Worm (Caenorhabditis elegans) whole organism, L4 larva: Measurements from ENCODE around the gene C44H4.4.

Source experiments
- F10B5.3 ChIP-seq: sonication (generic microtip); optimal IDR thresholded peaks from 2 replicates; lab custom pipeline; 2016; ENCODE audit warnings: mild to moderate bottlenecking, missing genetic modification characterization, missing compliant biosample characterization
- F26F4.8 ChIP-seq: fragments of 200-800 bp; sonication (Bioruptor generic); conservative IDR thresholded peaks from 2 replicates; pipeline ENCODE4 v1.3.6; 2022; ENCODE audit warnings: missing genetic modification characterization, missing compliant biosample characterization
- F37D6.2 ChIP-seq: sonication (generic microtip); optimal IDR thresholded peaks from 2 replicates; lab custom pipeline; 2016; ENCODE audit warnings: mild to moderate bottlenecking, missing genetic modification characterization, missing compliant biosample characterization
- Y105C5A.15 ChIP-seq: fragments of 200-800 bp; sonication (Bioruptor generic); IDR thresholded peaks from 2 replicates; pipeline ENCODE4 v1.3.6; 2022; ENCODE audit warnings: missing genetic modification characterization, missing compliant biosample characterization
- Y75B8A.6 ChIP-seq: fragments of 200-800 bp; sonication (Bioruptor generic); IDR thresholded peaks from 2 replicates; pipeline ENCODE4 v1.3.6; 2022; ENCODE audit warnings: missing genetic modification reagents, missing genetic modification characterization, missing compliant biosample characterization
- aha-1 ChIP-seq: fragments of 150-350 bp; peaks from one replicate; lab custom pipeline; 2014; ENCODE audit warnings: missing biosample characterization, missing genetic modification characterization
- aly-2 ChIP-seq: sonication (generic microtip); optimal IDR thresholded peaks from 2 replicates; lab custom pipeline; 2018; ENCODE audit warnings: missing biosample characterization, missing genetic modification characterization
- arid-1 ChIP-seq: fragments of 200-800 bp; sonication (Bioruptor generic); conservative IDR thresholded peaks from 2 replicates; pipeline ENCODE4 v1.3.6; 2022; ENCODE audit warnings: missing genetic modification reagents, missing genetic modification characterization, missing compliant biosample characterization
- ceh-28 ChIP-seq: fragments of 150-350 bp; optimal IDR thresholded peaks from 2 replicates; lab custom pipeline; 2014; ENCODE audit warnings: missing biosample characterization, missing genetic modification reagents, missing genetic modification characterization
- ctbp-1 ChIP-seq: fragments of 200-800 bp; sonication (Bioruptor generic); IDR thresholded peaks from 2 replicates; pipeline ENCODE4 v1.3.6; 2022; ENCODE audit warnings: missing genetic modification reagents, missing genetic modification characterization, missing compliant biosample characterization
- daf-12 ChIP-seq: fragments of 150-350 bp; optimal IDR thresholded peaks from 2 replicates; lab custom pipeline; 2014; ENCODE audit warnings: missing biosample characterization, missing genetic modification reagents, missing genetic modification characterization
- daf-16 ChIP-seq, 3 experiments: sonication (generic microtip); optimal IDR thresholded peaks; 2 replicates each; lab custom pipeline; 2016 to 2017; ENCODE audit warnings: missing genetic modification characterization in 3 of 3, missing genetic modification reagents in 3 of 3, mild to moderate bottlenecking in 2 of 3, missing compliant biosample characterization in 2 of 3, missing biosample characterization in 1 of 3, moderate library complexity in 1 of 3
- daf-8 ChIP-seq: fragments of 200-800 bp; sonication (Bioruptor generic); IDR thresholded peaks from 2 replicates; pipeline ENCODE4 v1.3.6; 2022; ENCODE audit warnings: missing genetic modification characterization, missing compliant biosample characterization
- dmd-6 ChIP-seq: fragments of 200-800 bp; sonication (Bioruptor generic); IDR thresholded peaks from 2 replicates; pipeline ENCODE4 v1.3.6; 2022; ENCODE audit warnings: missing genetic modification reagents, missing genetic modification characterization, missing compliant biosample characterization
- dmd-9 ChIP-seq: fragments of 200-800 bp; sonication (Bioruptor generic); IDR thresholded peaks from 2 replicates; pipeline ENCODE4 v1.3.6; 2022; ENCODE audit warnings: missing genetic modification reagents, missing genetic modification characterization, missing compliant biosample characterization
- dve-1 ChIP-seq: sonication (generic microtip); optimal IDR thresholded peaks from 2 replicates; lab custom pipeline; 2017; ENCODE audit warnings: antibody characterized with exemption, mild to moderate bottlenecking, missing genetic modification characterization, missing compliant biosample characterization; ENCODE audit not compliant: insufficient read depth
- fkh-10 ChIP-seq: fragments of 150-350 bp; optimal IDR thresholded peaks from 2 replicates; lab custom pipeline; 2014; ENCODE audit warnings: missing biosample characterization, missing genetic modification reagents, missing genetic modification characterization
- fos-1 ChIP-seq: fragments of 150-350 bp; optimal IDR thresholded peaks from 2 replicates; lab custom pipeline; 2014; ENCODE audit warnings: missing biosample characterization, missing genetic modification characterization
- hif-1 ChIP-seq, 2 experiments: sonication (generic microtip); optimal IDR thresholded peaks; 2 replicates each; lab custom pipeline; 2016 to 2017; ENCODE audit warnings: missing compliant biosample characterization in 2 of 2, missing genetic modification characterization in 2 of 2, missing genetic modification reagents in 2 of 2, missing genotype in 2 of 2, mild to moderate bottlenecking in 1 of 2
- hlh-11 ChIP-seq: fragments of 200-800 bp; sonication (Bioruptor generic); optimal IDR thresholded peaks from 2 replicates; lab custom pipeline; 2018; ENCODE audit warnings: mild to moderate bottlenecking, missing genetic modification characterization, missing compliant biosample characterization
- hlh-30 ChIP-seq: sonication (generic microtip); optimal IDR thresholded peaks from 2 replicates; lab custom pipeline; 2017; ENCODE audit warnings: antibody characterized with exemption, mild to moderate bottlenecking, missing genetic modification characterization, missing compliant biosample characterization; ENCODE audit not compliant: insufficient read depth
- hmg-1.1 ChIP-seq: fragments of 200-800 bp; sonication (Bioruptor generic); IDR thresholded peaks from 2 replicates; pipeline ENCODE4 v1.3.6; 2022; ENCODE audit warnings: missing genetic modification reagents, missing genetic modification characterization, missing compliant biosample characterization
- lin-13 ChIP-seq: fragments of 150-350 bp; optimal IDR thresholded peaks from 2 replicates; lab custom pipeline; 2014; ENCODE audit warnings: missing biosample characterization, missing genetic modification reagents, missing genetic modification characterization
- lin-39 ChIP-seq: fragments of 150-350 bp; optimal IDR thresholded peaks from 2 replicates; lab custom pipeline; 2014; ENCODE audit warnings: missing biosample characterization, missing genetic modification reagents, missing genetic modification characterization
- lsy-2 ChIP-seq, 2 experiments: fragments of 150-350 bp in 1 of 2; sonication (generic microtip) in 1 of 2; optimal IDR thresholded peaks; 2 replicates each; lab custom pipeline; 2014 to 2017; ENCODE audit warnings: missing biosample characterization in 2 of 2, missing genetic modification characterization in 2 of 2
- mep-1 ChIP-seq: fragments of 150-350 bp; sonication (generic microtip); optimal IDR thresholded peaks from 3 replicates; lab custom pipeline; 2014; ENCODE audit warnings: missing biosample characterization, missing genetic modification characterization
- mes-2 ChIP-seq: sonication (generic microtip); optimal IDR thresholded peaks from 2 replicates; lab custom pipeline; 2016; ENCODE audit warnings: missing genotype, mild to moderate bottlenecking, missing genetic modification characterization, missing compliant biosample characterization; ENCODE audit not compliant: poor library complexity, severe bottlenecking
- mxl-3 ChIP-seq: fragments of 200-800 bp; sonication (Bioruptor generic); optimal IDR thresholded peaks from 2 replicates; lab custom pipeline; 2018; ENCODE audit warnings: mild to moderate bottlenecking, missing genetic modification characterization, missing compliant biosample characterization
- nhr-10 ChIP-seq: fragments of 150-350 bp; optimal IDR thresholded peaks from 2 replicates; lab custom pipeline; 2014; ENCODE audit warnings: missing biosample characterization, missing genetic modification characterization
- nhr-11 ChIP-seq: fragments of 150-350 bp; optimal IDR thresholded peaks from 2 replicates; lab custom pipeline; 2014; ENCODE audit warnings: missing biosample characterization, missing genetic modification characterization
- nhr-237 ChIP-seq: sonication (generic microtip); optimal IDR thresholded peaks from 2 replicates; lab custom pipeline; 2017; ENCODE audit warnings: missing biosample characterization, missing genetic modification characterization
- nhr-25 ChIP-seq: sonication (generic microtip); optimal IDR thresholded peaks from 2 replicates; lab custom pipeline; 2017; ENCODE audit warnings: missing genetic modification characterization, mild to moderate bottlenecking, missing compliant biosample characterization, antibody characterized with exemption, moderate library complexity, borderline replicate concordance; ENCODE audit not compliant: insufficient read depth
- nhr-28 ChIP-seq: fragments of 150-350 bp; optimal IDR thresholded peaks from 2 replicates; lab custom pipeline; 2014; ENCODE audit warnings: missing biosample characterization, missing genetic modification characterization
- nhr-42 ChIP-seq: fragments of 200-800 bp; sonication (Bioruptor generic); IDR thresholded peaks from 2 replicates; pipeline ENCODE4 v1.3.6; 2022; ENCODE audit warnings: missing genetic modification characterization, missing compliant biosample characterization
- nhr-48 ChIP-seq: sonication (generic microtip); optimal IDR thresholded peaks from 2 replicates; lab custom pipeline; 2016; ENCODE audit warnings: mild to moderate bottlenecking, missing genetic modification characterization, missing compliant biosample characterization
- nhr-6 ChIP-seq: fragments of 150-350 bp; optimal IDR thresholded peaks from 2 replicates; lab custom pipeline; 2014; ENCODE audit warnings: missing biosample characterization, missing genetic modification characterization
- nhr-76 ChIP-seq: fragments of 150-350 bp; optimal IDR thresholded peaks from 2 replicates; lab custom pipeline; 2014; ENCODE audit warnings: missing biosample characterization, missing genetic modification characterization
- nhr-77 ChIP-seq: fragments of 150-350 bp; optimal IDR thresholded peaks from 2 replicates; lab custom pipeline; 2014; ENCODE audit warnings: missing biosample characterization, missing genetic modification characterization
- pha-4 ChIP-seq, 2 experiments: fragments of 150-350 bp in 1 of 2; fragments of 200-800 bp in 1 of 2; sonication (Bioruptor generic) in 1 of 2; IDR thresholded peaks in 1 of 2; optimal IDR thresholded peaks in 1 of 2; 2 replicates each; pipeline versions ENCODE4 v1.3.6 to Lab custom; 2014 to 2022; ENCODE audit warnings: missing genetic modification characterization in 2 of 2, missing genetic modification reagents in 2 of 2, missing biosample characterization in 1 of 2, missing compliant biosample characterization in 1 of 2
- pqm-1 ChIP-seq: sonication (generic microtip); optimal IDR thresholded peaks from 2 replicates; lab custom pipeline; 2017; ENCODE audit warnings: missing biosample characterization, missing genetic modification characterization
- rbr-2 ChIP-seq: sonication (generic microtip); optimal IDR thresholded peaks from 2 replicates; lab custom pipeline; 2016; ENCODE audit warnings: missing genotype, missing genetic modification characterization, missing compliant biosample characterization
- set-16 ChIP-seq: fragments of 200-800 bp; sonication (Bioruptor generic); IDR thresholded peaks from 2 replicates; pipeline ENCODE4 v1.3.6; 2022; ENCODE audit warnings: missing genetic modification reagents, missing genetic modification characterization, missing compliant biosample characterization
- snpc-1.2 ChIP-seq: fragments of 200-800 bp; sonication (Bioruptor generic); IDR thresholded peaks from 2 replicates; pipeline ENCODE4 v1.3.6; 2022; ENCODE audit warnings: missing genetic modification reagents, missing genetic modification characterization, missing compliant biosample characterization
- tag-97 ChIP-seq: fragments of 200-800 bp; sonication (Bioruptor generic); IDR thresholded peaks from 2 replicates; pipeline ENCODE4 v1.3.6; 2022; ENCODE audit warnings: missing genetic modification characterization, missing compliant biosample characterization
- unc-62 ChIP-seq, 3 experiments: fragments of 150-350 bp in 1 of 3; sonication (generic microtip); optimal IDR thresholded peaks in 2 of 3; peaks in 1 of 3; 1 replicate in 1 of 3; 2 replicates in 2 of 3; lab custom pipeline; 2014 to 2017; ENCODE audit warnings: missing biosample characterization in 3 of 3, missing genetic modification characterization in 3 of 3, missing genetic modification reagents in 3 of 3, missing genotype in 1 of 3
- vab-7 ChIP-seq: fragments of 200-800 bp; sonication (Bioruptor generic); IDR thresholded peaks from 2 replicates; pipeline ENCODE4 v1.3.6; 2022; ENCODE audit warnings: missing genetic modification reagents, missing genetic modification characterization, missing compliant biosample characterization
- zfp-2 ChIP-seq: sonication (generic microtip); optimal IDR thresholded peaks from 2 replicates; lab custom pipeline; 2016; ENCODE audit warnings: mild to moderate bottlenecking, missing genetic modification characterization, missing compliant biosample characterization

Gene C44H4.4

DNA sequence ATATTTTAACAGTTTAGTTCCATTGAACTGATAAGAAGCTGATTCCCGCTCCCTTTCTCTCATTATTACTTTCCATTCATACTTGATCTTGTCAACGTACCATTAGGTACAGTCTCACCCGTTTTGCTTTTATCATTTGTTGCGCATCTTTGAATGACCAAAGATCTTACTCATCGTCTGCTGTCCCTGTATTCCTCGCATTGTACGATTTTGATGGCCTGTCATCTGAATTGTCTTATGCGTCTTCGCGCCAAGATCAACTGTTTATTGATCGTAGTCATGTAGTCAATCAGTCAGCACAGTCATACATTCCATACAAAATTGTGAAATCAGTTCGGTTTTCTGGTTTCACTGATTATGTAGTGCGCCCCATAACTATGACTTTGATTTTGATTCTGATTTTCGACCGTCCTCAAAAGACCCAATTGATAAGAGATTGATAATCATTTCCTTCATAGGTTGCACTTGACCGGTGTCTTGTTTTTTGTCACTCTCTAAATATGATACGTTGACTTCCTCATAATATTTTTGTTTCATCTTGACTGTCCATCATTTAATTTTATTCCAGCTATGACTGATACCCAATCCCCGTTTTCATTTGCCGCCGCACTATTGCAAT is 30.9 kb downstream of the C44H4.4 start, which contains the start of gene nhr-3 (continued):
- TF ChIP-seq vab-7 (no peak), lsy-2 (tag; optimal IDR thresholded peaks at IDR 0.05; lab: Kevin White, UChicago) (no peak), hlh-30 (peak; percentile 79), dmd-6 (peak; percentile 75), nhr-48 (peak; percentile 36), nhr-25 (tag; lab: Kevin White, UChicago) (no peak), arid-1 (no peak), Y105C5A.15 (GFP tag; lab: Robert Waterston, UW) (no peak), fos-1 (tag; lab: Kevin White, UChicago) (no peak), nhr-237 (no peak), nhr-6 (tag; lab: Kevin White, UChicago) (peak; percentile 8), pha-4 (GFP tag; IDR thresholded peaks at IDR 0.05; lab: Robert Waterston, UW) (no peak), pha-4 (tag; optimal IDR thresholded peaks at IDR 0.05; lab: Kevin White, UChicago) (no peak), F37D6.2 (no peak), mes-2 (tag; lab: Kevin White, UChicago) (peak; percentile 26), hmg-1.1 (GFP tag; lab: Robert Waterston, UW) (no peak), daf-12 (no peak), zfp-2 (no peak), F10B5.3 (tag; lab: Kevin White, UChicago) (no peak), daf-8 (GFP tag; lab: Robert Waterston, UW) (no peak), hlh-11 (peak; percentile 56), mxl-3 (GFP tag; lab: Kevin White, UChicago) (no peak), daf-16 (GFP tag; optimal IDR thresholded peaks at IDR 0.05; lab: Kevin White, UChicago) (no peak), daf-16 (tag; optimal IDR thresholded peaks at IDR 0.05; lab: Kevin White, UChicago) (peak; percentile 48), aly-2 (tag; lab: Kevin White, UChicago) (no peak), dmd-9 (GFP tag; lab: Robert Waterston, UW) (no peak), pqm-1 (tag; lab: Kevin White, UChicago) (peak; percentile 65), F26F4.8 (GFP tag; lab: Robert Waterston, UW) (no peak), lin-39 (tag; lab: Kevin White, UChicago) (no peak), ceh-28 (tag; lab: Kevin White, UChicago) (no peak), Y75B8A.6 (GFP tag; lab: Robert Waterston, UW) (no peak), fkh-10 (GFP tag; lab: Kevin White, UChicago) (no peak), nhr-76 (no peak), hif-1 (tag; optimal IDR thresholded peaks at IDR 0.05; lab: Kevin White, UChicago) (peak in 1 of 2 experiments; percentile 9), unc-62 (GFP tag; optimal IDR thresholded peaks at IDR 0.05 in 1 of 2; lab: Kevin White, UChicago) (peak in 1 of 2 experiments; percentile 99), unc-62 (tag; optimal IDR thresholded peaks at IDR 0.05; lab: Kevin White, UChicago) (no peak), set-16 (GFP tag; lab: Robert Waterston, UW) (no peak), lin-13 (GFP tag; lab: Kevin White, UChicago) (no peak), nhr-10 (tag; lab: Kevin White, UChicago) (peak; percentile 26)

DNA sequence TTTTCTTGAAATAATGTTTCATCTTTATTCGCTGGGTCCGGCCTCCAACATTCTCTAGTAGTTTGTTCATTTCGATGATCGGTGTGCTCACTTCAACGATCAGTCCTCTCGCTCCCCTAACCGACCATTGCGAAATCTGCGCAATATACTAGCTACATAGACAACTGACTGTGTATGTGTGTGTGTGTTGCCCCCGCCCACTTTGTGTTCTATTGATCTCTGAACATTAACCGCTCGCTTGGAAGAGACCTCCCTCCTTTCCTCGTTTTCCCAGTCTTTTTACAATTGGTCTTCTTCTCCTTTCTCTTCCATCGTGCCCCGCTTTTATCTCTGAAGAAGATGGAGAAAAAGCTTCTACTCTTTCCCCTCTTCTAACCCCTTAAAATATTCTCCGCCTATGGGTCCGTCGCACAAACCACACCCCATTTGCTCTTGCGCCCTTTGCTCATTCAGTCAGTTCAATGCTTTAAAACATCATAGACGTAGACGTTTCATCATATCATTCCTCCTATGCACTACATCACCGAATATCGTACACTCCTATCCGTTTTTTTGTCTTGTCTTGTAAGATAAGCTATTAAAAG is 31.5 kb downstream of the C44H4.4 start:
- TF ChIP-seq mep-1 (tag; lab: Kevin White, UChicago) (peak; percentile 60), nhr-42 (GFP tag; lab: Robert Waterston, UW) (no peak), ctbp-1 (GFP tag; lab: Robert Waterston, UW) (peak; percentile 80), pha-4 (GFP tag; IDR thresholded peaks at IDR 0.05; lab: Robert Waterston, UW) (no peak), pha-4 (tag; optimal IDR thresholded peaks at IDR 0.05; lab: Kevin White, UChicago) (peak; percentile 48), dve-1 (tag; lab: Kevin White, UChicago) (peak; percentile 47), dmd-6 (peak; percentile 39), nhr-28 (tag; lab: Kevin White, UChicago) (peak; percentile 77), rbr-2 (tag; lab: Kevin White, UChicago) (peak; percentile 19), daf-16 (GFP tag; optimal IDR thresholded peaks at IDR 0.05; lab: Kevin White, UChicago) (no peak), daf-16 (tag; optimal IDR thresholded peaks at IDR 0.05; lab: Kevin White, UChicago) (no peak), hlh-11 (peak; percentile 76), tag-97 (GFP tag; lab: Robert Waterston, UW) (no peak), nhr-77 (no peak), lin-13 (GFP tag; lab: Kevin White, UChicago) (peak; percentile 7), nhr-11 (tag; lab: Kevin White, UChicago) (no peak), hif-1 (tag; optimal IDR thresholded peaks at IDR 0.05; lab: Kevin White, UChicago) (peak in 1 of 2 experiments; percentile 76), aha-1 (peak; percentile 96), snpc-1.2 (GFP tag; lab: Robert Waterston, UW) (no peak), arid-1 (0 out of 2 replicates have a peak, but pooled peaks have one; percentile 21), pqm-1 (tag; lab: Kevin White, UChicago) (no peak)
